Fruit fly (Drosophila melanogaster) whole organism, embryonic: ENCODE data around the gene CG31089.

ENCODE experiments used
- Asciz ChIP-seq: fragments of 200-800 bp; sonication (Bioruptor generic); optimal IDR thresholded peaks from 2 replicates; lab custom pipeline; 2017; ENCODE audit warnings: missing biosample characterization, mild to moderate bottlenecking, missing genetic modification characterization, missing genetic modification reagents
- CG10147 ChIP-seq: fragments of 200-800 bp; sonication (Bioruptor generic); optimal IDR thresholded peaks from 2 replicates; lab custom pipeline; 2019; ENCODE audit warnings: missing biosample characterization, mild to moderate bottlenecking, missing genetic modification characterization, moderate library complexity
- CG1024 ChIP-seq: fragments of 200-800 bp; sonication (Bioruptor generic); IDR thresholded peaks from 2 replicates; pipeline ENCODE4 v1.3.6; 2022; ENCODE audit warnings: missing biosample characterization, missing genetic modification characterization
- CG10321 ChIP-seq: fragments of 200-800 bp; sonication (Bioruptor generic); IDR thresholded peaks from 2 replicates; pipeline ENCODE4 v1.3.6; 2022; ENCODE audit warnings: missing biosample characterization, missing genetic modification characterization
- CG10543 ChIP-seq: fragments of 200-800 bp; sonication (Bioruptor generic); optimal IDR thresholded peaks from 3 replicates; lab custom pipeline; 2017; ENCODE audit warnings: missing biosample characterization, mild to moderate bottlenecking, missing genetic modification characterization, moderate library complexity
- CG10565 ChIP-seq: fragments of 200-800 bp; sonication (Bioruptor generic); optimal IDR thresholded peaks from 3 replicates; lab custom pipeline; 2016; ENCODE audit warnings: missing biosample characterization, mild to moderate bottlenecking, missing genetic modification characterization
- CG11398 ChIP-seq: fragments of 200-800 bp; sonication (Bioruptor generic); optimal IDR thresholded peaks from 2 replicates; lab custom pipeline; 2016; ENCODE audit warnings: missing biosample characterization, missing genetic modification characterization
- CG11695 ChIP-seq: fragments of 200-800 bp; sonication (Bioruptor generic); IDR thresholded peaks from 3 replicates; pipeline ENCODE4 v1.3.6; 2022; ENCODE audit warnings: missing biosample characterization, missing genetic modification characterization
- CG12071 ChIP-seq: fragments of 200-800 bp; sonication (Bioruptor generic); optimal IDR thresholded peaks from 3 replicates; lab custom pipeline; 2018; ENCODE audit warnings: missing biosample characterization, mild to moderate bottlenecking, missing genetic modification characterization
- CG14710 ChIP-seq: fragments of 200-800 bp; sonication (Bioruptor generic); optimal IDR thresholded peaks from 3 replicates; lab custom pipeline; 2019; ENCODE audit warnings: missing biosample characterization, mild to moderate bottlenecking, missing genetic modification characterization, moderate library complexity
- CG15073 ChIP-seq: fragments of 200-800 bp; sonication (Bioruptor generic); optimal IDR thresholded peaks from 2 replicates; lab custom pipeline; 2016; ENCODE audit warnings: missing biosample characterization, missing genetic modification characterization
- CG16815 ChIP-seq: fragments of 200-800 bp; sonication (Bioruptor generic); optimal IDR thresholded peaks from 3 replicates; lab custom pipeline; 2017; ENCODE audit warnings: missing biosample characterization, mild to moderate bottlenecking, missing genetic modification characterization
- CG17912 ChIP-seq: fragments of 200-800 bp; sonication (Bioruptor generic); optimal IDR thresholded peaks from 2 replicates; lab custom pipeline; 2018; ENCODE audit warnings: missing biosample characterization, mild to moderate bottlenecking, missing genetic modification characterization
- CG18476 ChIP-seq: fragments of 200-800 bp; sonication (Bioruptor generic); optimal IDR thresholded peaks from 2 replicates; lab custom pipeline; 2016; ENCODE audit warnings: missing biosample characterization, mild to moderate bottlenecking, missing genetic modification characterization
- CG2116 ChIP-seq: fragments of 200-800 bp; sonication (Bioruptor generic); optimal IDR thresholded peaks from 3 replicates; lab custom pipeline; 2018; ENCODE audit warnings: missing biosample characterization, mild to moderate bottlenecking, missing genetic modification characterization
- CG5953 ChIP-seq: fragments of 200-800 bp; sonication (Bioruptor generic); IDR thresholded peaks from 2 replicates; pipeline ENCODE4 v1.3.6; 2022; ENCODE audit warnings: missing biosample characterization, missing genetic modification characterization
- CG7372 ChIP-seq: fragments of 200-800 bp; sonication (Bioruptor generic); IDR thresholded peaks from 2 replicates; pipeline ENCODE4 v1.3.6; 2022; ENCODE audit warnings: missing biosample characterization, missing genetic modification characterization
- CG8388 ChIP-seq: fragments of 200-800 bp; sonication (Bioruptor generic); optimal IDR thresholded peaks from 2 replicates; lab custom pipeline; 2019; ENCODE audit warnings: missing biosample characterization, mild to moderate bottlenecking, missing genetic modification characterization, moderate library complexity
- Dip3 ChIP-seq: fragments of 200-800 bp; sonication (Bioruptor generic); optimal IDR thresholded peaks from 3 replicates; lab custom pipeline; 2016; ENCODE audit warnings: missing biosample characterization, missing genetic modification characterization
- E2f2 ChIP-seq: fragments of 200-800 bp; sonication (Bioruptor generic); IDR thresholded peaks from 2 replicates; pipeline ENCODE4 v1.3.6; 2022; ENCODE audit warnings: missing biosample characterization, missing genetic modification characterization
- HmgZ ChIP-seq: fragments of 200-800 bp; sonication (Bioruptor generic); optimal IDR thresholded peaks from 2 replicates; lab custom pipeline; 2018; ENCODE audit warnings: missing biosample characterization, mild to moderate bottlenecking, missing genetic modification characterization
- Meics ChIP-seq: fragments of 200-800 bp; sonication (Bioruptor generic); optimal IDR thresholded peaks from 2 replicates; lab custom pipeline; 2017; ENCODE audit warnings: missing biosample characterization, mild to moderate bottlenecking, missing genetic modification characterization
- Mes4 ChIP-seq: fragments of 200-800 bp; sonication (Bioruptor generic); optimal IDR thresholded peaks from 2 replicates; lab custom pipeline; 2016; ENCODE audit warnings: missing biosample characterization, missing genetic modification characterization
- Optix ChIP-seq: fragments of 200-800 bp; sonication (Bioruptor generic); IDR thresholded peaks from 3 replicates; pipeline ENCODE4 v1.3.6; 2022; ENCODE audit warnings: missing biosample characterization, missing genetic modification characterization
- Pdp1 ChIP-seq, 2 experiments: fragments of 200-800 bp; sonication (Bioruptor generic); optimal IDR thresholded peaks; 3 replicates each; lab custom pipeline; 2016; ENCODE audit warnings: missing biosample characterization in 2 of 2, missing genetic modification characterization in 2 of 2, mild to moderate bottlenecking in 1 of 2, moderate library complexity in 1 of 2
- Ravus ChIP-seq: fragments of 200-800 bp; sonication (Bioruptor generic); IDR thresholded peaks from 2 replicates; pipeline ENCODE4 v1.3.6; 2022; ENCODE audit warnings: missing biosample characterization, missing genetic modification characterization
- Side ChIP-seq: fragments of 200-800 bp; sonication (Bioruptor generic); optimal IDR thresholded peaks from 2 replicates; lab custom pipeline; 2016; ENCODE audit warnings: missing biosample characterization, missing genetic modification characterization
- Sox102F ChIP-seq: fragments of 200-800 bp; sonication (Bioruptor generic); optimal IDR thresholded peaks from 2 replicates; lab custom pipeline; 2018; ENCODE audit warnings: missing biosample characterization, mild to moderate bottlenecking, missing genetic modification characterization, moderate library complexity
- TFAM ChIP-seq: fragments of 200-800 bp; sonication (Bioruptor generic); optimal IDR thresholded peaks from 2 replicates; lab custom pipeline; 2017; ENCODE audit warnings: missing biosample characterization, missing genetic modification characterization, inconsistent platforms
- YL-1 ChIP-seq: fragments of 200-800 bp; sonication (Bioruptor generic); optimal IDR thresholded peaks from 3 replicates; lab custom pipeline; 2017; ENCODE audit warnings: missing biosample characterization, mild to moderate bottlenecking, missing genetic modification characterization
- crc ChIP-seq: fragments of 200-800 bp; sonication (Bioruptor generic); optimal IDR thresholded peaks from 2 replicates; lab custom pipeline; 2016; ENCODE audit warnings: missing biosample characterization, missing genetic modification characterization
- esg ChIP-seq: fragments of 200-800 bp; sonication (Bioruptor generic); conservative IDR thresholded peaks from 2 replicates; pipeline ENCODE4 v1.3.6; 2022; ENCODE audit warnings: missing biosample characterization, missing genetic modification characterization
- gce ChIP-seq: fragments of 200-800 bp; sonication (Bioruptor generic); IDR thresholded peaks from 3 replicates; pipeline ENCODE4 v1.3.6; 2022; ENCODE audit warnings: missing biosample characterization, missing genetic modification characterization
- gro ChIP-seq: fragments of 200-800 bp; sonication (Bioruptor generic); optimal IDR thresholded peaks from 2 replicates; lab custom pipeline; 2016; ENCODE audit warnings: missing biosample characterization, missing genetic modification characterization
- ham ChIP-seq: fragments of 200-800 bp; sonication (Bioruptor generic); IDR thresholded peaks from 2 replicates; pipeline ENCODE4 v1.3.6; 2022; ENCODE audit warnings: missing biosample characterization, missing genetic modification characterization
- her ChIP-seq: fragments of 200-800 bp; sonication (Bioruptor generic); optimal IDR thresholded peaks from 2 replicates; lab custom pipeline; 2016; ENCODE audit warnings: missing biosample characterization, missing genetic modification characterization
- inv ChIP-seq: fragments of 200-800 bp; sonication (Bioruptor generic); IDR thresholded peaks from 2 replicates; pipeline ENCODE4 v1.3.6; 2022; ENCODE audit warnings: missing biosample characterization, missing genetic modification characterization; ENCODE audit not compliant: partially characterized antibody
- jigr1 ChIP-seq: fragments of 200-800 bp; sonication (Bioruptor generic); IDR thresholded peaks from 3 replicates; pipeline ENCODE4 v1.3.6; 2022; ENCODE audit warnings: missing biosample characterization, missing genetic modification characterization
- jing ChIP-seq: fragments of 200-800 bp; sonication (Bioruptor generic); optimal IDR thresholded peaks from 2 replicates; lab custom pipeline; 2018; ENCODE audit warnings: missing biosample characterization, mild to moderate bottlenecking, missing genetic modification characterization
- knrl ChIP-seq: fragments of 200-800 bp; sonication (Bioruptor generic); IDR thresholded peaks from 3 replicates; pipeline ENCODE4 v1.3.6; 2022; ENCODE audit warnings: missing biosample characterization, missing genetic modification characterization; ENCODE audit not compliant: partially characterized antibody
- nerfin-1 ChIP-seq: fragments of 200-800 bp; sonication (Bioruptor generic); optimal IDR thresholded peaks from 3 replicates; lab custom pipeline; 2019; ENCODE audit warnings: missing biosample characterization, mild to moderate bottlenecking, missing genetic modification characterization, moderate library complexity
- nerfin-2 ChIP-seq: fragments of 200-800 bp; sonication (Bioruptor generic); IDR thresholded peaks from 2 replicates; pipeline ENCODE4 v1.3.6; 2022; ENCODE audit warnings: missing biosample characterization, missing genetic modification characterization; ENCODE audit not compliant: partially characterized antibody
- org-1 ChIP-seq: fragments of 200-800 bp; sonication (Bioruptor generic); optimal IDR thresholded peaks from 2 replicates; lab custom pipeline; 2017; ENCODE audit warnings: missing biosample characterization, missing genetic modification characterization
- otp ChIP-seq: fragments of 200-800 bp; sonication (Bioruptor generic); IDR thresholded peaks from 3 replicates; pipeline ENCODE4, ENCODE4 v1.3.6; 2022; ENCODE audit warnings: missing biosample characterization, missing genetic modification characterization
- phol ChIP-seq: fragments of 200-800 bp; sonication (Bioruptor generic); optimal IDR thresholded peaks from 3 replicates; lab custom pipeline; 2018; ENCODE audit warnings: missing biosample characterization, mild to moderate bottlenecking, missing genetic modification characterization, moderate library complexity
- run ChIP-seq: fragments of 200-800 bp; sonication (Bioruptor generic); optimal IDR thresholded peaks from 3 replicates; lab custom pipeline; 2018; ENCODE audit warnings: missing biosample characterization, mild to moderate bottlenecking, missing genetic modification characterization
- sug ChIP-seq: fragments of 200-800 bp; optimal IDR thresholded peaks from 2 replicates; lab custom pipeline; 2019; ENCODE audit warnings: missing biosample characterization, mild to moderate bottlenecking, missing genetic modification characterization, moderate library complexity
- vfl ChIP-seq: fragments of 200-800 bp; sonication (Bioruptor generic); optimal IDR thresholded peaks from 2 replicates; lab custom pipeline; 2016; ENCODE audit warnings: missing biosample characterization, missing genetic modification characterization
- wek ChIP-seq: fragments of 200-800 bp; sonication (Bioruptor generic); optimal IDR thresholded peaks from 3 replicates; lab custom pipeline; 2018; ENCODE audit warnings: missing biosample characterization, mild to moderate bottlenecking, missing genetic modification characterization, moderate library complexity
- zf30C ChIP-seq: fragments of 200-800 bp; sonication (Bioruptor generic); optimal IDR thresholded peaks from 3 replicates; lab custom pipeline; 2018; ENCODE audit warnings: missing biosample characterization, mild to moderate bottlenecking, missing genetic modification characterization

CG31089 gene

DNA sequence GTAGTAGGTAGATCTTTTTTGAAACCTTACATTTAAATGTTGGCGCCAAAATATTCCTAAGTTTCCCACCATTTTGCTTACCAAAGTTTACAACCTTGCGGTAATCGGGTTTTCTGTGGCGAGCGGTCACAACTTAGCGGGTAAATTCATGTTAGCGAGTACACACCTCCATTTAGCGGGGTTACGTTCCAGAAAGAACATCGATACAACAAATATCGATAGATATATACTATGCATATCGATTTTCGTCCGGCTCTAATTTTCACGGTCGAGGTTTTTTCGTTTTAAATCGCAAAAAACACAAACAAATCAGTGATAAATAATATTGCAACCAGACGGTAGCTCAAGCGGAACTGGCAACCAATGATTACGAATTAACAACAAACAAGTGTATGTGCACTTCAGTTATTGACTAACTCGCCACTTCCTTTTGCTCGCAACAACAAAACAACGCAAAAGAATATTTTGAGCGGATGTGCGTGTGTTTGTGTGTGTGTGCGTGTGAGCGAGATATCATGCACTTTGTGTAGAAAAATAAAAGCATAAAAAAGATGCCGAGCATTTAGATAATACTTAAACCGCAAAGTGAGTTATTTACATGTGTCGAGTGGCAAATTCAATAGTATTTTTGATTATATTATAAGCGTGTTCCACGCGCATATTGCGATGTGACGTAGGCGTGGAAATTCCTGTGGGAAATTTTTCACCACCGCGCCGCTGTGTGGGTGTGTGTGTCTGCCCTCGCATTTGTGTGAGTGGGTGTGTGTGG lies 14.0 kb upstream of the CG31089 start, which contains the start of gene Lnk (continued):
- TF ChIP-seq otp (GFP tag; lab: Robert Waterston, UW) (no peak), Mes4 (no peak), Sox102F (GFP tag; lab: Kevin White, UChicago) (no peak), nerfin-2 (peak; percentile 68), inv (GFP tag; lab: Robert Waterston, UW) (peak; percentile 83), CG10565 (no peak), Dip3 (no peak), CG11695 (no peak), gro (GFP tag; lab: Kevin White, UChicago) (no peak), CG16815 (GFP tag; lab: Kevin White, UChicago) (no peak), CG11398 (no peak), CG12071 (GFP tag; lab: Kevin White, UChicago) (no peak), CG5953 (GFP tag; lab: Robert Waterston, UW) (no peak), CG2116 (GFP tag; lab: Kevin White, UChicago) (peak; percentile 77), vfl (GFP tag; lab: Kevin White, UChicago) (no peak), gce (GFP tag; lab: Robert Waterston, UW) (no peak), YL-1 (GFP tag; lab: Kevin White, UChicago) (peak; percentile 95), CG15073 (no peak), ham (GFP tag; lab: Robert Waterston, UW) (no peak), sug (tag; lab: Kevin White, UChicago) (peak; percentile 20), TFAM (GFP tag; lab: Kevin White, UChicago) (no peak), Asciz (GFP tag; lab: Kevin White, UChicago) (no peak), CG17912 (GFP tag; lab: Kevin White, UChicago) (peak; percentile 18), Meics (GFP tag; lab: Kevin White, UChicago) (no peak), CG7372 (GFP tag; lab: Robert Waterston, UW) (no peak), CG14710 (tag; lab: Kevin White, UChicago) (peak; percentile 54), nerfin-1 (tag; lab: Kevin White, UChicago) (peak; percentile 92), CG10543 (peak; percentile 50), wek (GFP tag; lab: Kevin White, UChicago) (peak; percentile 4), crc (GFP tag; lab: Kevin White, UChicago) (no peak), HmgZ (peak; percentile 84), Side (GFP tag; lab: Kevin White, UChicago) (no peak), jing (GFP tag; lab: Kevin White, UChicago) (no peak), jigr1 (no peak), Ravus (GFP tag; lab: Robert Waterston, UW) (no peak), Pdp1 (GFP tag; optimal IDR thresholded peaks at IDR 0.05; lab: Kevin White, UChicago) (no peak), CG10147 (GFP tag; lab: Kevin White, UChicago) (no peak), CG1024 (no peak), run (tag; lab: Kevin White, UChicago) (no peak), CG10321 (GFP tag; lab: Robert Waterston, UW) (no peak), Optix (GFP tag; lab: Robert Waterston, UW) (no peak), E2f2 (GFP tag; lab: Robert Waterston, UW) (peak; percentile 98), CG8388 (GFP tag; lab: Kevin White, UChicago) (no peak), esg (GFP tag; lab: Robert Waterston, UW) (no peak), her (GFP tag; lab: Kevin White, UChicago) (no peak), knrl (GFP tag; lab: Robert Waterston, UW) (peak; percentile 88), zf30C (GFP tag; lab: Kevin White, UChicago) (no peak), org-1 (GFP tag; lab: Kevin White, UChicago) (no peak), CG18476 (GFP tag; lab: Kevin White, UChicago) (no peak), phol (tag; lab: Kevin White, UChicago) (peak; percentile 52)
